Worm (Caenorhabditis elegans) whole organism, young adult: Measurements from ENCODE around the gene srsx-10.

Experiments
- B0336.3 ChIP-seq: fragments of 200-800 bp; sonication (Bioruptor generic); IDR thresholded peaks from 2 replicates; pipeline ENCODE4 v1.3.6; 2022; ENCODE audit warnings: missing genetic modification characterization, missing compliant biosample characterization
- F10E7.11 ChIP-seq: sonication (generic microtip); optimal IDR thresholded peaks from 2 replicates; lab custom pipeline; 2017; ENCODE audit warnings: mild to moderate bottlenecking, missing genetic modification characterization, moderate library complexity, missing compliant biosample characterization
- F39B2.1 ChIP-seq: fragments of 200-800 bp; sonication (Bioruptor generic); IDR thresholded peaks from 2 replicates; pipeline ENCODE4 v1.3.6; 2022; ENCODE audit warnings: missing genetic modification reagents, missing genetic modification characterization, missing compliant biosample characterization
- T07F8.4 ChIP-seq: sonication (generic microtip); optimal IDR thresholded peaks from 2 replicates; lab custom pipeline; 2016; ENCODE audit warnings: mild to moderate bottlenecking, missing genetic modification characterization, moderate library complexity, missing compliant biosample characterization
- Y67H2A.10 ChIP-seq: fragments of 200-800 bp; sonication (Bioruptor generic); conservative IDR thresholded peaks from 2 replicates; pipeline ENCODE4 v1.3.6; 2022; ENCODE audit warnings: missing genetic modification reagents, missing genetic modification characterization, missing compliant biosample characterization
- ZK185.1 ChIP-seq: sonication (generic microtip); optimal IDR thresholded peaks from 2 replicates; lab custom pipeline; 2016; ENCODE audit warnings: mild to moderate bottlenecking, missing genetic modification characterization, missing compliant biosample characterization; ENCODE audit not compliant: poor library complexity, severe bottlenecking
- atf-7 ChIP-seq: sonication (generic microtip); optimal IDR thresholded peaks from 2 replicates; lab custom pipeline; 2017; ENCODE audit warnings: mild to moderate bottlenecking, missing genetic modification characterization, missing compliant biosample characterization
- attf-3 ChIP-seq: fragments of 200-800 bp; sonication (Bioruptor generic); conservative IDR thresholded peaks from 2 replicates; pipeline ENCODE4 v1.3.6; 2022; ENCODE audit warnings: missing genetic modification reagents, missing genetic modification characterization, missing compliant biosample characterization
- attf-6 ChIP-seq: fragments of 200-800 bp; sonication (Bioruptor generic); IDR thresholded peaks from 2 replicates; pipeline ENCODE4 v1.3.6; 2022; ENCODE audit warnings: missing genetic modification reagents, missing genetic modification characterization, missing compliant biosample characterization
- cebp-1 ChIP-seq, 2 experiments: fragments of 200-800 bp in 1 of 2; sonication (Bioruptor generic) in 1 of 2; sonication (generic microtip) in 1 of 2; IDR thresholded peaks in 1 of 2; optimal IDR thresholded peaks in 1 of 2; 2 replicates each; pipeline versions ENCODE4 v1.3.6 to Lab custom; 2017 to 2022; ENCODE audit warnings: missing compliant biosample characterization in 2 of 2, missing genetic modification characterization in 2 of 2, mild to moderate bottlenecking in 1 of 2, missing genetic modification reagents in 1 of 2, moderate library complexity in 1 of 2
- cebp-2 ChIP-seq: fragments of 200-800 bp; sonication (Bioruptor generic); IDR thresholded peaks from 2 replicates; pipeline ENCODE4 v1.3.6; 2022; ENCODE audit warnings: missing genetic modification characterization, missing compliant biosample characterization
- ceh-40 ChIP-seq: fragments of 200-800 bp; sonication (Bioruptor generic); IDR thresholded peaks from 2 replicates; pipeline ENCODE4 v1.3.6; 2022; ENCODE audit warnings: missing genetic modification characterization, missing compliant biosample characterization
- ceh-58 ChIP-seq: fragments of 200-800 bp; sonication (Bioruptor generic); IDR thresholded peaks from 2 replicates; pipeline ENCODE4 v1.3.6; 2022; ENCODE audit warnings: missing genetic modification characterization, missing compliant biosample characterization
- ceh-79 ChIP-seq: sonication (generic microtip); optimal IDR thresholded peaks from 2 replicates; lab custom pipeline; 2017; ENCODE audit warnings: mild to moderate bottlenecking, missing genetic modification characterization, missing compliant biosample characterization
- dpff-1 ChIP-seq: sonication (generic microtip); optimal IDR thresholded peaks from 2 replicates; lab custom pipeline; 2017; ENCODE audit warnings: mild to moderate bottlenecking, missing genetic modification characterization, missing compliant biosample characterization
- egl-18 ChIP-seq: fragments of 200-800 bp; sonication (Bioruptor generic); IDR thresholded peaks from 2 replicates; pipeline ENCODE4 v1.3.6; 2022; ENCODE audit warnings: missing genetic modification reagents, missing genetic modification characterization, missing compliant biosample characterization
- ets-4 ChIP-seq: fragments of 200-800 bp; sonication (Bioruptor generic); optimal IDR thresholded peaks from 2 replicates; lab custom pipeline; 2018; ENCODE audit warnings: mild to moderate bottlenecking, missing genetic modification characterization, missing compliant biosample characterization
- hmg-1.2 ChIP-seq: fragments of 200-800 bp; sonication (Bioruptor generic); IDR thresholded peaks from 2 replicates; pipeline ENCODE4 v1.3.6; 2022; ENCODE audit warnings: missing genetic modification reagents, missing genetic modification characterization, missing compliant biosample characterization
- hrde-1 ChIP-seq: sonication (generic microtip); optimal IDR thresholded peaks from 2 replicates; lab custom pipeline; 2016; ENCODE audit warnings: missing genetic modification characterization, mild to moderate bottlenecking, missing compliant biosample characterization, moderate library complexity, missing genotype, missing genetic modification reagents, borderline replicate concordance
- let-607 ChIP-seq, 2 experiments: fragments of 200-800 bp in 1 of 2; sonication (Bioruptor generic) in 1 of 2; sonication (generic microtip) in 1 of 2; optimal IDR thresholded peaks; 2 replicates each; lab custom pipeline; 2016 to 2018; ENCODE audit warnings: mild to moderate bottlenecking in 2 of 2, missing compliant biosample characterization in 2 of 2, missing genetic modification characterization in 2 of 2, moderate library complexity in 2 of 2, missing genotype in 1 of 2
- lin-35 ChIP-seq, 3 experiments: fragments of 150-350 bp in 2 of 3; sonication (generic microtip) in 1 of 3; optimal IDR thresholded peaks; 2 replicates each; lab custom pipeline; 2014 to 2018; ENCODE audit warnings: missing biosample characterization in 3 of 3, missing genetic modification characterization in 3 of 3, missing genetic modification reagents in 3 of 3
- madf-3 ChIP-seq: fragments of 200-800 bp; sonication (Bioruptor generic); IDR thresholded peaks from 2 replicates; pipeline ENCODE4 v1.3.6; 2022; ENCODE audit warnings: missing genetic modification reagents, missing genetic modification characterization, missing compliant biosample characterization
- madf-8 ChIP-seq: fragments of 200-800 bp; sonication (Bioruptor generic); conservative IDR thresholded peaks from 2 replicates; pipeline ENCODE4 v1.3.6; 2022; ENCODE audit warnings: missing genetic modification reagents, missing genetic modification characterization, missing compliant biosample characterization
- mcd-1 ChIP-seq: fragments of 200-800 bp; sonication (Bioruptor generic); IDR thresholded peaks from 2 replicates; pipeline ENCODE4 v1.3.6; 2022; ENCODE audit warnings: missing genetic modification reagents, missing genetic modification characterization, missing compliant biosample characterization
- nhr-80 ChIP-seq: sonication (generic microtip); optimal IDR thresholded peaks from 2 replicates; lab custom pipeline; 2016; ENCODE audit warnings: missing genetic modification characterization, missing compliant biosample characterization
- pha-4 ChIP-seq: fragments of 150-350 bp; sonication (generic microtip); optimal IDR thresholded peaks from 2 replicates; lab custom pipeline; 2014; ENCODE audit warnings: missing biosample characterization, missing genetic modification reagents, missing genetic modification characterization
- rcor-1 ChIP-seq: fragments of 200-800 bp; sonication (Bioruptor generic); IDR thresholded peaks from 2 replicates; pipeline ENCODE4 v1.3.6; 2022; ENCODE audit warnings: missing genetic modification reagents, missing genetic modification characterization, missing compliant biosample characterization
- repo-1 ChIP-seq: sonication (generic microtip); optimal IDR thresholded peaks from 2 replicates; lab custom pipeline; 2017; ENCODE audit warnings: mild to moderate bottlenecking, missing genetic modification characterization, missing compliant biosample characterization
- unc-62 ChIP-seq: fragments of 150-350 bp; optimal IDR thresholded peaks from 2 replicates; lab custom pipeline; 2014; ENCODE audit warnings: missing biosample characterization, missing genetic modification reagents, missing genetic modification characterization
- ztf-18 ChIP-seq: sonication (generic microtip); optimal IDR thresholded peaks from 2 replicates; lab custom pipeline; 2016; ENCODE audit warnings: missing genotype, mild to moderate bottlenecking, missing genetic modification characterization, missing compliant biosample characterization
- ztf-22 ChIP-seq: fragments of 200-800 bp; sonication (Bioruptor generic); optimal IDR thresholded peaks from 2 replicates; lab custom pipeline; 2018; ENCODE audit warnings: mild to moderate bottlenecking, missing genetic modification characterization, moderate library complexity, missing compliant biosample characterization
- ztf-28 ChIP-seq: fragments of 200-800 bp; sonication (Bioruptor generic); IDR thresholded peaks from 2 replicates; pipeline ENCODE4 v1.3.6; 2022; ENCODE audit warnings: missing genetic modification reagents, missing genetic modification characterization, missing compliant biosample characterization

srsx-10 gene

DNA sequence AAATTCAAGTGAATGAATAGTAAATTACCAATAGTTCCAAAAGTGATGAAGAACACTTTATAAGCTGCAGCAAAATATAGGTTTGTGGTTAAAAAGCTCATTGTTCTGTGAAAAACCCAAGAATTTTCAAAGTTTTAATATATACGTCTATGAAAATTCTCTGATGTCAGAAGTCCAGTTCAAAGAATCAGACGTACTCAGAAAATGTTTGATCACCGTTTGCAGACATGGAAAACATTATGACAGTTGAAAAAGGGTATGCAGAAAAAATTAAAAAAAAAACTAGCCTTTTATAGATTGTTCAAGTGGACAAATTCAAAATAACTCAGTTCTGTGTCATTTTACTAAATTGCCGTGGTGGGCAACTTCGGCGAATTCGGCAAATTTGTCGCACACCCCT, at the start of gene srsx-10:
Gene srsx-10, minus strand, starts transcription at position 101 of the 400 bp plus-strand sequence.
- no peak for TF ChIP-seq ets-4 (GFP tag; lab: Kevin White, UChicago)
- no peak for TF ChIP-seq T07F8.4
- no peak for TF ChIP-seq rcor-1 (GFP tag; lab: Robert Waterston, UW)
- no peak for TF ChIP-seq dpff-1 (tag; lab: Kevin White, UChicago)
- TF ChIP-seq pha-4 (tag; lab: Kevin White, UChicago): no peak
- TF ChIP-seq ztf-28 (GFP tag; lab: Robert Waterston, UW): no peak
- no peak for TF ChIP-seq ztf-22
- no peak for TF ChIP-seq cebp-2 (GFP tag; lab: Robert Waterston, UW)
- no peak for TF ChIP-seq F10E7.11
- TF ChIP-seq ceh-40 (GFP tag; lab: Robert Waterston, UW): no peak
- no peak for TF ChIP-seq hrde-1 (tag; lab: Kevin White, UChicago)

DNA sequence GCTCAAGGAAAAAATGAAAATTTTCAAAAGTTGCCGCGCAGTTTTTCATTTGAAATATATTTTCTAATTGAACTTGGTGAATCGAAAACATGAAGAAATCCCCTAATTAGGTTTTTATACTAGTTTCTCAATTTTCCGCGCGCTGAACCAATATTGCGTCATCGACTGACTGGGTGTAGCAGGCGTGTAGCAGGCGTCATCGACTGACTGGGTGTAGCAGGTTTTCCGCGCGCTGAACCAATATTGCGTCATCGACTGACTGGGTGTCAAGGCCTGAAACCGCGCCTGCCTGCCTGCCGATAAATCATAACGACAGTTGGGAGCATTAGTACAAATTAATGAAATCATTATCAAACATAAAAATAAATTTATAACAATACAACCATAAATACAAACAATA, 48.8 kb upstream of the srsx-10 start:
- TF ChIP-seq ztf-18 (tag; lab: Kevin White, UChicago) (no peak), cebp-1 (GFP tag; IDR thresholded peaks at IDR 0.05; lab: Robert Waterston, UW) (no peak), cebp-1 (tag; optimal IDR thresholded peaks at IDR 0.05; lab: Kevin White, UChicago) (peak; percentile 14)
- TF ChIP-seq, all 124 proteins: peak for 1

DNA sequence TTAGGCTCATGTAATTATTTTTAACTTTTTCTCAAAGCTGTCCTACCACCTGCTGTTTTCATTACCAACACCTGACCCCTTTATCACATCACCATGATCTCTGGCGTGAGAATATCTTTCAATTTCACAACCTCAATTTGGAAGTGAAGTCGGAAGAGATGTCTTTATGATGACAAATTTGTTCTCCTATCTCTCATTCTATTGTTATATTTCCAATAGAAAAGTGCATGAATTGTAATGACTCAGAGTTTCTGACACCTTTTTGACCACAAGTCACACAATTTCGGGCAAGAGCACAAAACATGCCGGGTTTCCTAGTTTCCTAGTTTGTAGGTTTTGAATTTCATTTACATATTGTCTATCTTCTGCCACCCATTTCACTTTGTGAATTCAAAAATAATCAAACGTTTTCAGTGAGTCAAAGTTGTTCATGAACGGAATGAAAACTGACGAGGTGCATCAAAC, 44.3 kb upstream of the srsx-10 start, which contains the start of gene srr-4:
Gene srr-4, plus strand, starts transcription at position 415 of the 465 bp plus-strand sequence.
- TF ChIP-seq ceh-58 (GFP tag; lab: Robert Waterston, UW) (no peak), madf-8 (GFP tag; lab: Robert Waterston, UW) (no peak), mcd-1 (no peak)

DNA sequence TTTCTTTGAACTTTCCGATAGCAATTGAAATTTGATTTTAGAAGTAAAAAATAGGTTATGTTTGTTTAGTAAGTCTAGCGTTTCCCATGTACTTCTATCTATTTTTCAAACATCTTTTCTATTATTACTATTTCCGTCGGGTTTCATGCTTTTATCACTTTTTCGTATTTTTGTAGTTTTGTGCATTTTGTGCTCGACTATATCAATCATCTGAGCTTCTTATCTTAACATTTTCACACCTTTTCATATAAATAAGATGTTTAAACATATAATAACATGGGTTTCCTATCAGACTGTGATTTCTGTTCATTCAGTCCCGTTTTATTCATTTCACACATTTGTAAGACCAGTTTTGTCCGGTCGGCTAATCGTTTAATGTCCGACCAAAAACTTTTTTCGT, 43.5 kb upstream of the srsx-10 start:
- peak; percentile 43 for TF ChIP-seq nhr-80
- no peak for TF ChIP-seq atf-7 (tag; lab: Kevin White, UChicago)
- TF ChIP-seq Y67H2A.10: no peak
- no peak for TF ChIP-seq lin-35 (GFP tag; optimal IDR thresholded peaks at IDR 0.05; lab: Kevin White, UChicago)

DNA sequence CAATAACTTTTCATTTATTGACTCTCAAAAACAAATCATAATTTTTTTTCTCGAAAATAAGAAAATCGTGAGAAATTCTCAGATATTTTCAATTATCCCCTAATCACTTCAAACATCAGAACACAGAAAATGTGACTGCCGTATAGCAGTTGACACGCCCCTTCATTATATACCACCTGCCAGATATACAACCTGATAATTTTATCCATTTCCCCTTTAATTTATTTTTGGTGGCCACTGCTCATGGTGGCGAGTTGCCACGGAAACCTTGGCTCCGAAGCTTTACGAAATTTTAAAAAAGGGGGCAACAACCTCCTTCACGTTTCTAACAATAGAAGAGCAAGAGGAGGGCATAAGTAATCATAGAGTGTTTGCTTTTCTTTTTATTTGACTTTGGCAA, 42.2 kb upstream of the srsx-10 start:
- no peak for TF ChIP-seq let-607 (tag; optimal IDR thresholded peaks at IDR 0.05; lab: Kevin White, UChicago)

DNA sequence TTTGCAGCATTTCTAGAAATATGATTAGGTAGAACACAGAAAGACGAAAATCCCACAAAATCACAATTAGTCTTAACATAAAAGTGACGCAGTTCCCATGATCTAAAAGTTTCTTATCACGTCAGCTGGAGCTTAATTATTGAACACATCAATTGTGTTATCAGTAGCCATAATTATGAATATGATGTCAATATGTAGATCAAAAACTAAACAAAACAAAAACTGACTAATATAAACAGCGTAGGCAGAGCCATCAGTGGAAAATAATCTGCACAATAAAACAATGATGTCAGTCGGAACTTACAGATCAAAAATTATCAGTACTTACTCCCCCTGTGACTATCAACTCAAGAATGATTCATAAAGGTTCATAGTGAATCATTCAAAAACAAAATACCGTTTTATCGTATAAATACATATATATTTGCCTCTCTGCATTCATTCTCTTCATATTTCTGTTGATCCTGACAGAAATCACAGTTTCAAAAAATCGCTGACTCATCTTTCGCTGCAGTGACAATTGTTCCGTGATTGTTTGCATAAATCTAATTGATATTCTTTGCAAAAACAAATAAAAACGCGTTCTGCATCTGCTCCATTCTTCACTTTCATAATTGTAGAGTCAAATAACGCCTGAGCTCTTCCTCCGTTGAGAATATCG, 37.7 kb upstream of the srsx-10 start, which contains the start of gene srr-6:
Gene srr-6, plus strand, starts transcription at position 611 of the 661 bp plus-strand sequence.
- no peak for TF ChIP-seq attf-6 (GFP tag; lab: Robert Waterston, UW)
- peak; percentile 59 for TF ChIP-seq unc-62 (GFP tag; lab: Kevin White, UChicago)
- no peak for TF ChIP-seq attf-3 (GFP tag; lab: Robert Waterston, UW)
- TF ChIP-seq B0336.3: no peak
- peak; percentile 31 for TF ChIP-seq nhr-80

DNA sequence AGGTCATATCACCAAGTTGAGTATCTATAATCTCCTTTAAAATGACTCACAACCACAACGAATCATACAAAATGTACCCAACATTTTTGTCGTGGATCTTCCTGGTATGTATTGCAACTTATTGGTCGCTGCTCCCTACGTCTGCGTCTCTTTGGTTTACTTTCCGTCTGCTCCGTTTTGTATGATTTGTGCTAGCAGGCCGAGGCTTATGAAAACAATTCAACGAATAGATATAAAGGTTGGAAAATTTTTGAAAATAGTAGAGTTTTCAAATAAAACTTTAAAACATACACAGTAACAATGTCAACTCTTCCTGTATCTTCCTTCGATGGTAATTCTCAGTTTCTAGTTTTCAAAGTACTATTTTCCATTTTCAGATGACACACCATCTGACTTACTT, 26.8 kb upstream of the srsx-10 start, which contains the start of gene srr-8:
Gene srr-8, plus strand, starts transcription at position 301 of the 400 bp plus-strand sequence.
- no peak for TF ChIP-seq atf-7 (tag; lab: Kevin White, UChicago)
- no peak for TF ChIP-seq repo-1 (tag; lab: Kevin White, UChicago)
- TF ChIP-seq F39B2.1 (GFP tag; lab: Robert Waterston, UW): no peak
- no peak for TF ChIP-seq hmg-1.2 (GFP tag; lab: Robert Waterston, UW)
- TF ChIP-seq ceh-79 (tag; lab: Kevin White, UChicago): no peak
- TF ChIP-seq egl-18: no peak
- no peak for TF ChIP-seq madf-3 (GFP tag; lab: Robert Waterston, UW)
- no peak for TF ChIP-seq ZK185.1 (tag; lab: Kevin White, UChicago)
- no peak for TF ChIP-seq attf-3 (GFP tag; lab: Robert Waterston, UW)
- TF ChIP-seq, all 124 proteins: peak for 0
